Fruit fly (Drosophila melanogaster) whole organism, prepupa: Measurements from ENCODE around the gene CG3246.

Experiments used
- CG10631 ChIP-seq: fragments of 200-800 bp; sonication (Bioruptor generic); optimal IDR thresholded peaks from 2 replicates; lab custom pipeline; 2016; ENCODE audit warnings: missing biosample characterization, missing genetic modification characterization
- CG11902 ChIP-seq: fragments of 200-800 bp; sonication (Bioruptor generic); optimal IDR thresholded peaks from 3 replicates; lab custom pipeline; 2016; ENCODE audit warnings: missing biosample characterization, missing genetic modification characterization
- CG16779 ChIP-seq: fragments of 200-800 bp; sonication (Bioruptor generic); optimal IDR thresholded peaks from 3 replicates; lab custom pipeline; 2017; ENCODE audit warnings: missing biosample characterization, mild to moderate bottlenecking, missing genetic modification characterization
- CG3032 ChIP-seq: fragments of 200-800 bp; optimal IDR thresholded peaks from 2 replicates; lab custom pipeline; 2019; ENCODE audit warnings: missing biosample characterization, mild to moderate bottlenecking, missing genetic modification characterization, moderate library complexity
- CG31627 ChIP-seq: fragments of 200-800 bp; sonication (Bioruptor generic); optimal IDR thresholded peaks from 3 replicates; lab custom pipeline; 2016; ENCODE audit warnings: missing biosample characterization, missing genetic modification characterization
- CG4318 ChIP-seq: fragments of 200-800 bp; sonication (Bioruptor generic); optimal IDR thresholded peaks from 3 replicates; lab custom pipeline; 2017; ENCODE audit warnings: missing biosample characterization, mild to moderate bottlenecking, missing genetic modification characterization
- CG6163 ChIP-seq: fragments of 200-800 bp; sonication (Bioruptor generic); IDR thresholded peaks from 3 replicates; pipeline ENCODE4 v1.3.6; 2022; ENCODE audit warnings: missing biosample characterization, missing genetic modification characterization
- CG6276 ChIP-seq: fragments of 200-800 bp; sonication (Bioruptor generic); optimal IDR thresholded peaks from 2 replicates; lab custom pipeline; 2017; ENCODE audit warnings: missing biosample characterization, mild to moderate bottlenecking, missing genetic modification characterization
- CG6792 ChIP-seq: fragments of 200-800 bp; sonication (Bioruptor generic); optimal IDR thresholded peaks from 3 replicates; lab custom pipeline; 2016; ENCODE audit warnings: missing biosample characterization, missing genetic modification characterization
- CG6808 ChIP-seq: fragments of 200-800 bp; sonication (Bioruptor generic); optimal IDR thresholded peaks from 3 replicates; lab custom pipeline; 2017; ENCODE audit warnings: missing biosample characterization, missing genetic modification characterization, mild to moderate bottlenecking, moderate library complexity, missing genetic modification reagents
- CG6854 ChIP-seq: fragments of 200-800 bp; sonication (Bioruptor generic); optimal IDR thresholded peaks from 2 replicates; lab custom pipeline; 2017; ENCODE audit warnings: missing biosample characterization, mild to moderate bottlenecking, missing genetic modification characterization
- CG7368 ChIP-seq: fragments of 200-800 bp; sonication (Bioruptor generic); optimal IDR thresholded peaks from 3 replicates; lab custom pipeline; 2016; ENCODE audit warnings: missing biosample characterization, missing genetic modification characterization
- CG8119 ChIP-seq: fragments of 200-800 bp; sonication (Bioruptor generic); IDR thresholded peaks from 3 replicates; pipeline ENCODE4 v1.3.6; 2022; ENCODE audit warnings: missing biosample characterization, missing genetic modification characterization
- CG8632 ChIP-seq: fragments of 200-800 bp; sonication (Bioruptor generic); optimal IDR thresholded peaks from 3 replicates; lab custom pipeline; 2016; ENCODE audit warnings: missing biosample characterization, missing genetic modification characterization
- Eip75B ChIP-seq: fragments of 200-800 bp; sonication (Bioruptor generic); optimal IDR thresholded peaks from 3 replicates; lab custom pipeline; 2016; ENCODE audit warnings: missing biosample characterization, missing genetic modification characterization
- Ets96B ChIP-seq: fragments of 200-800 bp; optimal IDR thresholded peaks from 2 replicates; lab custom pipeline; 2019; ENCODE audit warnings: missing biosample characterization, mild to moderate bottlenecking, missing genetic modification characterization, moderate library complexity
- Gug ChIP-seq: fragments of 200-800 bp; sonication (Bioruptor generic); IDR thresholded peaks from 2 replicates; pipeline ENCODE4 v1.3.6; 2022; ENCODE audit warnings: missing biosample characterization, missing genetic modification characterization
- Hr4 ChIP-seq: fragments of 200-800 bp; sonication (Bioruptor generic); optimal IDR thresholded peaks from 3 replicates; lab custom pipeline; 2016; ENCODE audit warnings: missing biosample characterization, missing genetic modification characterization
- Met ChIP-seq: fragments of 200-800 bp; sonication (Bioruptor generic); optimal IDR thresholded peaks from 3 replicates; lab custom pipeline; 2016; ENCODE audit warnings: missing biosample characterization, missing genetic modification characterization
- OdsH ChIP-seq: fragments of 200-800 bp; sonication (Bioruptor generic); optimal IDR thresholded peaks from 3 replicates; lab custom pipeline; 2016; ENCODE audit warnings: missing biosample characterization, missing genetic modification characterization
- Smox ChIP-seq: fragments of 200-800 bp; sonication (Bioruptor generic); optimal IDR thresholded peaks from 3 replicates; lab custom pipeline; 2016; ENCODE audit warnings: missing biosample characterization, missing genetic modification characterization
- Sox102F ChIP-seq: fragments of 200-800 bp; sonication (Bioruptor generic); optimal IDR thresholded peaks from 2 replicates; lab custom pipeline; 2016; ENCODE audit warnings: missing biosample characterization, mild to moderate bottlenecking, missing genetic modification characterization
- Sox14 ChIP-seq: fragments of 200-800 bp; sonication (Bioruptor generic); optimal IDR thresholded peaks from 3 replicates; lab custom pipeline; 2016; ENCODE audit warnings: missing biosample characterization, missing genetic modification characterization
- Sox15 ChIP-seq: fragments of 200-800 bp; sonication (Bioruptor generic); optimal IDR thresholded peaks from 3 replicates; lab custom pipeline; 2016; ENCODE audit warnings: missing biosample characterization, missing genetic modification characterization
- acj6 ChIP-seq: fragments of 200-800 bp; sonication (Bioruptor generic); optimal IDR thresholded peaks from 3 replicates; lab custom pipeline; 2016; ENCODE audit warnings: missing biosample characterization, missing genetic modification characterization
- eg ChIP-seq: fragments of 200-800 bp; sonication (Bioruptor generic); IDR thresholded peaks from 3 replicates; pipeline ENCODE4 v1.3.6; 2022; ENCODE audit warnings: missing biosample characterization, missing genetic modification characterization
- esn ChIP-seq: fragments of 200-800 bp; sonication (Bioruptor generic); optimal IDR thresholded peaks from 2 replicates; lab custom pipeline; 2016; ENCODE audit warnings: missing biosample characterization, mild to moderate bottlenecking, missing genetic modification characterization, moderate library complexity
- fd59A ChIP-seq: fragments of 200-800 bp; sonication (Bioruptor generic); optimal IDR thresholded peaks from 2 replicates; lab custom pipeline; 2017; ENCODE audit warnings: missing biosample characterization, mild to moderate bottlenecking, missing genetic modification characterization, missing genetic modification reagents
- fkh ChIP-seq: fragments of 200-800 bp; sonication (Bioruptor generic); optimal IDR thresholded peaks from 3 replicates; lab custom pipeline; 2017; ENCODE audit warnings: missing biosample characterization, mild to moderate bottlenecking, missing genetic modification characterization, moderate library complexity
- net ChIP-seq: fragments of 200-800 bp; sonication (Bioruptor generic); optimal IDR thresholded peaks from 3 replicates; lab custom pipeline; 2016; ENCODE audit warnings: missing biosample characterization, missing genetic modification characterization
- pdm3 ChIP-seq: fragments of 200-800 bp; sonication (Bioruptor generic); optimal IDR thresholded peaks from 3 replicates; lab custom pipeline; 2016; ENCODE audit warnings: missing biosample characterization, missing genetic modification characterization
- salr ChIP-seq, 2 experiments: fragments of 200-800 bp; sonication (Bioruptor generic); optimal IDR thresholded peaks; 3 replicates each; lab custom pipeline; 2016 to 2018; ENCODE audit warnings: missing biosample characterization in 2 of 2, missing genetic modification characterization in 2 of 2, mild to moderate bottlenecking in 1 of 2
- spab ChIP-seq: fragments of 200-800 bp; sonication (Bioruptor generic); optimal IDR thresholded peaks from 2 replicates; lab custom pipeline; 2017; ENCODE audit warnings: missing biosample characterization, mild to moderate bottlenecking, missing genetic modification characterization, missing genetic modification reagents
- svp ChIP-seq: fragments of 200-800 bp; sonication (Bioruptor generic); peaks from one replicate; lab custom pipeline; 2016; ENCODE audit warnings: missing biosample characterization, missing genetic modification characterization
- topi ChIP-seq: fragments of 200-800 bp; sonication (Bioruptor generic); optimal IDR thresholded peaks from 3 replicates; lab custom pipeline; 2016; ENCODE audit warnings: missing biosample characterization, missing genetic modification characterization
- vri ChIP-seq: fragments of 200-800 bp; sonication (Bioruptor generic); optimal IDR thresholded peaks from 3 replicates; lab custom pipeline; 2016; ENCODE audit warnings: missing biosample characterization, mild to moderate bottlenecking, missing genetic modification characterization

The CG3246 gene

DNA sequence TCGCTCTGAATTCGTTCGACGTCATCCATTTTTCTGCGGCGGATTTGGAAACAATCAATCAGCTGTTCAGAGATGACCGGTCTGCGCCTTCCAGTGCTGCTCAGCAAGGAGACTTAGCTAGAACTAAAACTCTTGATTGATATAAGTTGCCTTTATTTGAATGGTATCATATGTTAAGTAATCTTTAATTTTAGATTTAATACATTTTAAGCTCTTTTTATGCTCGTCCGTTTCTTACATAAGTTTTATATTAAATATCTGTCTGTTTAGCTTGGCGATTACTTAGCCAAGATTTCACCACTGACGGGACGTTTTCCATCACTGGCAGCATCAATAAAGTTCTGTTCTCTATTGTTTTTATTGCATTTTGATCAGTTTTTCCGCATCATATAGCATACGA, 4.7 kb downstream of the CG3246 start, which contains the start of the genes Cog3 and Sec5 (continued):
- TF ChIP-seq Hr4 (GFP tag; lab: Kevin White, UChicago) = no peak
- TF ChIP-seq fd59A (GFP tag; lab: Kevin White, UChicago) = peak; percentile 37
- no peak for TF ChIP-seq Sox15
- peak; percentile 31; the same call in 1 of the 2 replicates for TF ChIP-seq Gug (GFP tag; lab: Robert Waterston, UW)
- peak; percentile 36 for TF ChIP-seq CG11902 (GFP tag; lab: Kevin White, UChicago)
- TF ChIP-seq vri (GFP tag; lab: Kevin White, UChicago) = no peak
- no peak for TF ChIP-seq CG6792 (GFP tag; lab: Kevin White, UChicago)
- no peak for TF ChIP-seq CG10631
- TF ChIP-seq CG8632 (GFP tag; lab: Kevin White, UChicago) = no peak
- TF ChIP-seq CG7368 = no peak
- TF ChIP-seq CG3032 (tag; lab: Kevin White, UChicago) = peak; percentile 71
- TF ChIP-seq Ets96B (tag; lab: Kevin White, UChicago) = peak; percentile 49
- peak in 1 of 2 experiments; percentile 23 for TF ChIP-seq salr (GFP tag; optimal IDR thresholded peaks at IDR 0.05; lab: Kevin White, UChicago)
- TF ChIP-seq CG4318 (GFP tag; lab: Kevin White, UChicago) = no peak
- TF ChIP-seq esn = peak; percentile 77
- TF ChIP-seq CG6276 (GFP tag; lab: Kevin White, UChicago) = no peak
- no peak for TF ChIP-seq OdsH
- no peak for TF ChIP-seq pdm3 (GFP tag; lab: Kevin White, UChicago)
- no peak for TF ChIP-seq Sox102F (GFP tag; lab: Kevin White, UChicago)
- TF ChIP-seq Smox (GFP tag; lab: Kevin White, UChicago) = no peak
- TF ChIP-seq fkh (GFP tag; lab: Kevin White, UChicago) = no peak
- TF ChIP-seq CG6854 = peak; percentile 52
- TF ChIP-seq, all 60 proteins: peak for 14

DNA sequence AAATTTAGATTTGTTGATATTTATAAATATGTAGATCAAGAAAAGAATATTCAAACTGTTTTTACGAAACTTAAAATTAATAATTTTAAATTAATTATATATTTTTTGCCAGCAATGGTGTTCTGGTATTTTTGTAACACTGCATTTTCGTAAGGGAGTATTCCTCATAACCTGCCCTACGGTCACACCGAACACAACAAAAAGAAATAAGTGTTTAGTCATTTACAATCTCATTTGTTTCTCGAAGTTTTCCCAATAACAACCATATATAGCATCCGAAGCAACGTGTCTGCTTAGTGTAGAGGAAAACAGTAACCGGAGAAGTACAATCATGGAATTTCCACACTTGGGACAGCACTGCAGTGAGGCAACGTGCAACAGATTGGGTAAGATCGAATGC, 9.5 kb downstream of the CG3246 start, which contains the start of gene CG12795:
Gene CG12795, plus strand, starts transcription at position 181 of the 400 bp plus-strand sequence.
- no peak for TF ChIP-seq svp (GFP tag; lab: Kevin White, UChicago)
- peak; percentile 6 for TF ChIP-seq CG6854
- TF ChIP-seq CG6808 (GFP tag; lab: Kevin White, UChicago) = no peak

DNA sequence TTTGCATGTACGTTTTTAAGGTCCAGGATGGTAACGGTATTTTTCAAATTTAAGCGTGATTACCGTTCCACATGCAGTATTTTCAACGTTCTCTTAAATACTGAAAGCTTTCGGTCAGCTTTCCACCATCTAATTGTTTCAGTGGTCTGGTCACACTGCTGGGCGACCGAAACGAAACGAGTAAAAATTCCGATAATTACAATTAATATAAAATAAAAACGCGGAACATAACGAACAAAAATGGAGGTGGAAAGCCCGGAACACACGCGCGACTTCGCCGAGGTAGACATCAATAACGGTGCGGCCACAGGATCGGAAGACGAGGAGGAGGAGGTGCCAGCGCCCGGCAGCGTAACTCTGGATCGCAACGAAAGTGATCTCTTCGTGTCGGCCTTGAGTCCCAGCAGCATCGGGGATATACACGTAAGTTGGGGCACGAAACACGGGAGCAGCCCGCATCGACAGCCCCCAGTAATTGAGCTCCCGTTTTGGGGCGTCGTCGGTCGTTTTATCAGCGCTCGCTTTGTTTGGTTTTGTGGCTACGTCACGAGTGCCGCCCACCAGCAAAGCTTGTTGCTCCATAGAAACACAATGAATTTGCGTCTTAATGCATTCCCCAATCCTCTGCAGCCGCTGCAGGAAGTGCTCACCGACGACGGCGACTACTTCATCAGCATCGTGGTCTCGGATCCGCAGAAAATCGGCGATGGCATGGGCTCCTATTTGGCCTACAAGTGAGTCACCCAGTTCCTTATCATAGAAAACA, 12.0 kb downstream of the CG3246 start, which contains the start of gene Snx1:
Gene Snx1, plus strand, starts transcription at position 129 of the 766 bp plus-strand sequence.
- TF ChIP-seq Met (GFP tag; lab: Kevin White, UChicago) (no peak), spab (GFP tag; lab: Kevin White, UChicago) (no peak), CG31627 (GFP tag; lab: Kevin White, UChicago) (no peak), eg (GFP tag; lab: Robert Waterston, UW) (no peak), acj6 (GFP tag; lab: Kevin White, UChicago) (no peak), Gug (GFP tag; lab: Robert Waterston, UW) (no peak), CG8119 (GFP tag; lab: Robert Waterston, UW) (no peak), Eip75B (GFP tag; lab: Kevin White, UChicago) (no peak), CG6163 (GFP tag; lab: Robert Waterston, UW) (no peak), vri (GFP tag; lab: Kevin White, UChicago) (no peak), topi (GFP tag; lab: Kevin White, UChicago) (no peak), fd59A (GFP tag; lab: Kevin White, UChicago) (no peak)

DNA sequence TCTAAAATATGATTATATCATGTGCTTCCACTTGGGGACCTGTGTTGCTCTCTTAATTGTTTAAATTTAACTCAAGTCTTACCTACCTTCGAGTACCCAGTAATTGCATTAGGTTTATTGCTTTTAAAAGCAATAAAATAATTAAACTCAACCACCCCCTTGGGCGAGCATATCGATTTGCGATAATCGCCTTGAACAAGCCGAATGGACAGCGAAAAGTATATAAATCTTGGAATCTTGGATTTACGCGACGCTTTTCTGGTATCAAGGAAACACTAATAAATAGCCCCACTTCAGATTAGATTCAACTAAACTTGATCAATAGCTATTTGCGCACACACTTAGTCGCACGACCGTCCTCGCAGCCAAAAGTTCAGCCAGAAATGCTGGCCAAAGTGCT, 16.1 kb downstream of the CG3246 start, which contains the start of gene CG2772:
Gene CG2772, plus strand, starts transcription at position 338 of the 400 bp plus-strand sequence.
- TF ChIP-seq CG10631 (no peak), net (GFP tag; lab: Kevin White, UChicago) (no peak), OdsH (no peak), CG6792 (GFP tag; lab: Kevin White, UChicago) (no peak), eg (GFP tag; lab: Robert Waterston, UW) (no peak), Sox14 (GFP tag; lab: Kevin White, UChicago) (no peak), CG16779 (tag; lab: Kevin White, UChicago) (no peak), CG6276 (GFP tag; lab: Kevin White, UChicago) (no peak)
